Worm (Caenorhabditis elegans) whole organism, young adult: ENCODE results near the gene eas-1.

Experiments
- B0336.3 ChIP-seq: fragments of 200-800 bp; sonication (Bioruptor generic); IDR thresholded peaks from 2 replicates; pipeline ENCODE4 v1.3.6; 2022; ENCODE audit warnings: missing genetic modification characterization, missing compliant biosample characterization
- K12H6.12 ChIP-seq: fragments of 200-800 bp; sonication (Bioruptor generic); optimal IDR thresholded peaks from 2 replicates; lab custom pipeline; 2018; ENCODE audit warnings: mild to moderate bottlenecking, missing genetic modification characterization, missing compliant biosample characterization
- lsy-27 ChIP-seq: sonication (generic microtip); optimal IDR thresholded peaks from 2 replicates; lab custom pipeline; 2017; ENCODE audit warnings: missing genetic modification characterization, mild to moderate bottlenecking, missing compliant biosample characterization, antibody characterized with exemption, missing genotype, borderline replicate concordance; ENCODE audit not compliant: insufficient read depth
- madf-8 ChIP-seq: fragments of 200-800 bp; sonication (Bioruptor generic); conservative IDR thresholded peaks from 2 replicates; pipeline ENCODE4 v1.3.6; 2022; ENCODE audit warnings: missing genetic modification reagents, missing genetic modification characterization, missing compliant biosample characterization
- pha-4 ChIP-seq: fragments of 150-350 bp; sonication (generic microtip); optimal IDR thresholded peaks from 2 replicates; lab custom pipeline; 2014; ENCODE audit warnings: missing biosample characterization, missing genetic modification reagents, missing genetic modification characterization
- snpc-3.4 ChIP-seq: sonication (generic microtip); optimal IDR thresholded peaks from 2 replicates; lab custom pipeline; 2017; ENCODE audit warnings: missing genetic modification characterization, mild to moderate bottlenecking, missing compliant biosample characterization, antibody characterized with exemption, moderate library complexity, missing genotype, missing genetic modification reagents
- zim-3 ChIP-seq: sonication (generic microtip); optimal IDR thresholded peaks from 2 replicates; lab custom pipeline; 2017; ENCODE audit warnings: mild to moderate bottlenecking, missing genetic modification characterization, moderate library complexity, missing compliant biosample characterization

DNA sequence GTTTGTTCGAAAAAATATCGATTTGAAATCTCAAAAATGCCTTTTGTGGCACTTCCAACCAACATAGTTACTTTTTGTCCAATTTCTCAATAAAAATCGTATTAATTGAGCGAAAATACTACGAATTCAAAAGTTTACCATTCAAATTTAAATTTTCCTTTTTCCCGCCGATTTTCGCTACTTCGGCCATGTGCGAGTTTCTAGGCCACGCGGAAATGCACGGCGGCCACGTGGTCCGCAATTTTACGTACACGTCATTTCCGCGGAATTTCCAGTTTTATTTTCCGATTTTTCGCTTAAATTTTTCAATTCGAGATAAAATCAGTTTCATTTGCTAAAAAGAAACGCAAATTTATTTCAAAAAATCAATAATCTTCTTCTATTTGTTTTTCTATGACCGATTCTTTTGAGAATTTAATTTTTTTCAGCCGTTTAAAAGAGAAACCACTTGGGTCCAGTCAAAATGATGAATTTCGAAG is at the start of gene eas-1:
- TF ChIP-seq B0336.3 (GFP tag; lab: Robert Waterston, UW) (no peak), lsy-27 (tag; lab: Kevin White, UChicago) (no peak), snpc-3.4 (tag; lab: Kevin White, UChicago) (peak; percentile 9), zim-3 (tag; lab: Kevin White, UChicago) (no peak), madf-8 (GFP tag; lab: Robert Waterston, UW) (peak; percentile 45), K12H6.12 (tag; lab: Kevin White, UChicago) (peak; percentile 50), pha-4 (no peak)
